Worm (Caenorhabditis elegans) whole organism, L4/young adult: Measurements from ENCODE around the gene nhr-209.

Experiments
- W03F9.2 ChIP-seq: fragments of 150-350 bp; optimal IDR thresholded peaks from 2 replicates; lab custom pipeline; 2014; ENCODE audit warnings: missing biosample characterization, missing genetic modification characterization
- dao-5 ChIP-seq: sonication (generic microtip); optimal IDR thresholded peaks from 2 replicates; lab custom pipeline; 2016; ENCODE audit warnings: missing genotype, missing genetic modification characterization, moderate library complexity, missing compliant biosample characterization

DNA sequence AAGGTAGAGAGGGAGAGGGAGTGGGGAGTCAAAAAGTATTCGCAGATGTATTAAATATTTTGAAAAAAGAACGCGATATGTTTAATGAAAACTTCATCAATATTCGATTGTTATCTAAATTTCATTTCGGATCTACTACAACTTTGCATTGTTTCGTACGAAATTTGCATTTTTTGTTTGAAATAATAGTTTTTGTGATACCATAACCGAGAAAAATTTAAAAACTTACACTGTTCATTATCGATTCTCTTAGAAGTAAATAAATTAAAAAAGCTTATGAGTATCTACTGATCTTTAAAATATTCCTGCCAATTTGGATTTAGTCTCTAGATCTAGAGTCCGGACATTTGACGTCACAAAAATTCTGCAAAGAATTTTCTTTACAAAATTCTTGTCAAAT lies 17.7 kb upstream of the nhr-209 start, which contains the start of gene R07B7.9:
- TF ChIP-seq W03F9.2 (tag; lab: Kevin White, UChicago) (no peak), dao-5 (no peak)
